Worm (Caenorhabditis elegans): ENCODE measurements around the gene Y47G7B.2.
"Not testable (repeated sequence)": the region's sequence is repeated elsewhere in the genome, so short reads cannot be mapped to it uniquely, and the experiment has no call there.

Gene Y47G7B.2

ce11 chrII:2684783-2685182 is 23.0 kb downstream of the Y47G7B.2 start:
- TF ChIP-seq irx-1 (tag; optimal IDR thresholded peaks at IDR 0.05): no peak
- TF ChIP-seq pqm-1 (tag; optimal IDR thresholded peaks at IDR 0.05): no peak
- TF ChIP-seq grh-1 (GFP tag; IDR thresholded peaks at IDR 0.05): no peak
- no peak for TF ChIP-seq dpl-1 (GFP tag; optimal IDR thresholded peaks at IDR 0.05)
- no peak for TF ChIP-seq elt-3 (tag; optimal IDR thresholded peaks at IDR 0.05)
- TF ChIP-seq nhr-28 (tag; optimal IDR thresholded peaks at IDR 0.05): no peak
- no peak for TF ChIP-seq fos-1 (tag; optimal IDR thresholded peaks at IDR 0.05)
- no peak for TF ChIP-seq zag-1 (tag; optimal IDR thresholded peaks at IDR 0.05)
- TF ChIP-seq nhr-84 (tag; optimal IDR thresholded peaks at IDR 0.05): no peak

ce11 chrII:2684208-2684607 is 23.6 kb downstream of the Y47G7B.2 start, which contains the start of gene ceh-87:
Gene ceh-87, minus strand, starts transcription at chrII:2684308.
- TF ChIP-seq sup-37 (GFP tag; optimal IDR thresholded peaks at IDR 0.05): no peak
- no peak for TF ChIP-seq C34B4.2 (tag; optimal IDR thresholded peaks at IDR 0.05)
- TF ChIP-seq vab-15 (tag; optimal IDR thresholded peaks at IDR 0.05): no peak
- no peak for TF ChIP-seq alr-1 (tag; optimal IDR thresholded peaks at IDR 0.05; ENCODE audit: borderline replicate concordance)
- TF ChIP-seq hlh-4 (tag; optimal IDR thresholded peaks at IDR 0.05): no peak
- no peak for TF ChIP-seq ceh-82 (tag; optimal IDR thresholded peaks at IDR 0.05)
- TF ChIP-seq mep-1 (tag; optimal IDR thresholded peaks at IDR 0.05): no peak
- no peak for TF ChIP-seq swsn-7 (tag; optimal IDR thresholded peaks at IDR 0.05)
- TF ChIP-seq blmp-1 (tag; optimal IDR thresholded peaks at IDR 0.05): no peak
- no peak for TF ChIP-seq fkh-10 (GFP tag; optimal IDR thresholded peaks at IDR 0.05)

ce11 chrII:2681118-2681517 is 26.7 kb downstream of the Y47G7B.2 start, which contains the start of gene F34D6.1:
Gene F34D6.1, minus strand, starts transcription at chrII:2681218.
- TF ChIP-seq fkh-10 (GFP tag; optimal IDR thresholded peaks at IDR 0.05) (no peak), hpl-2 (GFP tag; optimal IDR thresholded peaks at IDR 0.05) (no peak), snpc-4 (tag; optimal IDR thresholded peaks at IDR 0.05) (no peak), elt-3 (tag; optimal IDR thresholded peaks at IDR 0.05) (no peak)

- TF ChIP-seq lin-35 (GFP tag; optimal IDR thresholded peaks at IDR 0.05) (peak in 1 of 2 experiments; percentile 10), pqm-1 (tag; optimal IDR thresholded peaks at IDR 0.05) (peak; percentile 69), egl-27 (tag; optimal IDR thresholded peaks at IDR 0.05) (no peak), elt-2 (tag; optimal IDR thresholded peaks at IDR 0.05) (peak; percentile 93), tlp-1 (tag; optimal IDR thresholded peaks at IDR 0.05) (peak; percentile 76)
These were observed 30.2 kb downstream of the Y47G7B.2 start, which contains the start of gene F22E5.17 for ce11 chrII:2677534-2678168. Gene F22E5.17, plus strand, starts transcription at chrII:2678041.

ce11 chrII:2673534-2673933 is 34.3 kb downstream of the Y47G7B.2 start, which contains the start of the genes F22E5.20 and F22E5.1:
Gene F22E5.20, minus strand, starts transcription at chrII:2673634.
Gene F22E5.1, plus strand, starts transcription at chrII:2673775.
- not testable (repeated sequence) for TF ChIP-seq hlh-4, egl-13, aha-1 (tag; optimal IDR thresholded peaks at IDR 0.05)

- TF ChIP-seq isw-1 (GFP tag; IDR thresholded peaks at IDR 0.05); nhr-84 (tag; optimal IDR thresholded peaks at IDR 0.05); tlp-1 (tag; optimal IDR thresholded peaks at IDR 0.05): not testable (repeated sequence)
These were observed 35.5 kb downstream of the Y47G7B.2 start, which contains the start of gene sri-57 for ce11 chrII:2672320-2672719. Gene sri-57, minus strand, starts transcription at chrII:2672420.

ce11 chrII:2665606-2666005 is 42.2 kb downstream of the Y47G7B.2 start, which contains the start of gene F22E5.22:
Gene F22E5.22, plus strand, starts transcription at chrII:2665906.
- TF ChIP-seq nhr-84 (tag; optimal IDR thresholded peaks at IDR 0.05): no peak
- no peak for TF ChIP-seq nhr-77 (tag; optimal IDR thresholded peaks at IDR 0.05)
- TF ChIP-seq alr-1 (tag; optimal IDR thresholded peaks at IDR 0.05; ENCODE audit: borderline replicate concordance): no peak
- no peak for TF ChIP-seq ceh-90 (tag; optimal IDR thresholded peaks at IDR 0.05)
- no peak for TF ChIP-seq nhr-90 (tag; optimal IDR thresholded peaks at IDR 0.05; ENCODE audit: poor library complexity)
- TF ChIP-seq jun-1 (tag; optimal IDR thresholded peaks at IDR 0.05): no peak
- TF ChIP-seq C34B4.2 (tag; optimal IDR thresholded peaks at IDR 0.05): no peak
- no peak for TF ChIP-seq pqm-1 (tag; optimal IDR thresholded peaks at IDR 0.05)
- TF ChIP-seq lir-3 (tag; optimal IDR thresholded peaks at IDR 0.05; ENCODE audit: poor library complexity): no peak
- no peak for TF ChIP-seq lsy-2 (tag; optimal IDR thresholded peaks at IDR 0.05)
- TF ChIP-seq aly-2 (tag; optimal IDR thresholded peaks at IDR 0.05): no peak
- TF ChIP-seq rnt-1 (tag; optimal IDR thresholded peaks at IDR 0.05): no peak
- no peak for TF ChIP-seq ceh-63 (GFP tag; optimal IDR thresholded peaks at IDR 0.05)
- TF ChIP-seq unc-62 (GFP tag; optimal IDR thresholded peaks at IDR 0.05): no peak
- TF ChIP-seq Y116A8C.19 (tag; optimal IDR thresholded peaks at IDR 0.05; ENCODE audit: borderline replicate concordance): no peak
